Fruit fly (Drosophila melanogaster) whole organism, prepupa: ENCODE data around the gene msd1.

ENCODE experiments used
- CG10631 ChIP-seq: fragments of 200-800 bp; sonication (Bioruptor generic); optimal IDR thresholded peaks from 2 replicates; lab custom pipeline; 2016; ENCODE audit warnings: missing biosample characterization, missing genetic modification characterization
- CG11294 ChIP-seq: fragments of 200-800 bp; sonication (Bioruptor generic); IDR thresholded peaks from 2 replicates; pipeline ENCODE4 v1.3.6; 2022; ENCODE audit warnings: missing biosample characterization, missing genetic modification characterization
- CG11902 ChIP-seq: fragments of 200-800 bp; sonication (Bioruptor generic); optimal IDR thresholded peaks from 3 replicates; lab custom pipeline; 2016; ENCODE audit warnings: missing biosample characterization, missing genetic modification characterization
- CG15336 ChIP-seq: fragments of 200-800 bp; sonication (Bioruptor generic); IDR thresholded peaks from 2 replicates; pipeline ENCODE4 v1.3.6; 2022; ENCODE audit warnings: missing biosample characterization, missing genetic modification characterization
- CG1621 ChIP-seq: fragments of 200-800 bp; sonication (Bioruptor generic); optimal IDR thresholded peaks from 3 replicates; lab custom pipeline; 2018; ENCODE audit warnings: missing biosample characterization, mild to moderate bottlenecking, missing genetic modification characterization
- CG3032 ChIP-seq: fragments of 200-800 bp; optimal IDR thresholded peaks from 2 replicates; lab custom pipeline; 2019; ENCODE audit warnings: missing biosample characterization, mild to moderate bottlenecking, missing genetic modification characterization, moderate library complexity
- CG31627 ChIP-seq: fragments of 200-800 bp; sonication (Bioruptor generic); optimal IDR thresholded peaks from 3 replicates; lab custom pipeline; 2016; ENCODE audit warnings: missing biosample characterization, missing genetic modification characterization
- CG32006 ChIP-seq: fragments of 200-800 bp; sonication (Bioruptor generic); optimal IDR thresholded peaks from 3 replicates; lab custom pipeline; 2017; ENCODE audit warnings: missing biosample characterization, mild to moderate bottlenecking, missing genetic modification characterization
- CG3919 ChIP-seq: fragments of 200-800 bp; sonication (Bioruptor generic); optimal IDR thresholded peaks from 3 replicates; lab custom pipeline; 2016; ENCODE audit warnings: missing biosample characterization, missing genetic modification characterization
- CG4318 ChIP-seq: fragments of 200-800 bp; sonication (Bioruptor generic); optimal IDR thresholded peaks from 3 replicates; lab custom pipeline; 2017; ENCODE audit warnings: missing biosample characterization, mild to moderate bottlenecking, missing genetic modification characterization
- CG6163 ChIP-seq: fragments of 200-800 bp; sonication (Bioruptor generic); IDR thresholded peaks from 3 replicates; pipeline ENCODE4 v1.3.6; 2022; ENCODE audit warnings: missing biosample characterization, missing genetic modification characterization
- CG6792 ChIP-seq: fragments of 200-800 bp; sonication (Bioruptor generic); optimal IDR thresholded peaks from 3 replicates; lab custom pipeline; 2016; ENCODE audit warnings: missing biosample characterization, missing genetic modification characterization
- CG8119 ChIP-seq: fragments of 200-800 bp; sonication (Bioruptor generic); IDR thresholded peaks from 3 replicates; pipeline ENCODE4 v1.3.6; 2022; ENCODE audit warnings: missing biosample characterization, missing genetic modification characterization
- CG8319 ChIP-seq: fragments of 200-800 bp; sonication (Bioruptor generic); optimal IDR thresholded peaks from 3 replicates; lab custom pipeline; 2016; ENCODE audit warnings: missing biosample characterization, missing genetic modification characterization
- Eip75B ChIP-seq: fragments of 200-800 bp; sonication (Bioruptor generic); optimal IDR thresholded peaks from 3 replicates; lab custom pipeline; 2016; ENCODE audit warnings: missing biosample characterization, missing genetic modification characterization
- Eip78C ChIP-seq: fragments of 200-800 bp; sonication (Bioruptor generic); peaks from one replicate; lab custom pipeline; 2016; ENCODE audit warnings: missing biosample characterization, missing genetic modification characterization
- Eip93F ChIP-seq: fragments of 200-800 bp; sonication (Bioruptor generic); optimal IDR thresholded peaks from 2 replicates; lab custom pipeline; 2016; ENCODE audit warnings: missing biosample characterization, mild to moderate bottlenecking, missing genetic modification characterization
- Gug ChIP-seq: fragments of 200-800 bp; sonication (Bioruptor generic); IDR thresholded peaks from 2 replicates; pipeline ENCODE4 v1.3.6; 2022; ENCODE audit warnings: missing biosample characterization, missing genetic modification characterization
- Hr39 ChIP-seq: fragments of 200-800 bp; sonication (Bioruptor generic); optimal IDR thresholded peaks from 2 replicates; lab custom pipeline; 2016; ENCODE audit warnings: missing biosample characterization, missing genetic modification characterization
- Hr4 ChIP-seq: fragments of 200-800 bp; sonication (Bioruptor generic); optimal IDR thresholded peaks from 3 replicates; lab custom pipeline; 2016; ENCODE audit warnings: missing biosample characterization, missing genetic modification characterization
- OdsH ChIP-seq: fragments of 200-800 bp; sonication (Bioruptor generic); optimal IDR thresholded peaks from 3 replicates; lab custom pipeline; 2016; ENCODE audit warnings: missing biosample characterization, missing genetic modification characterization
- Smox ChIP-seq: fragments of 200-800 bp; sonication (Bioruptor generic); optimal IDR thresholded peaks from 3 replicates; lab custom pipeline; 2016; ENCODE audit warnings: missing biosample characterization, missing genetic modification characterization
- Sox15 ChIP-seq: fragments of 200-800 bp; sonication (Bioruptor generic); optimal IDR thresholded peaks from 3 replicates; lab custom pipeline; 2016; ENCODE audit warnings: missing biosample characterization, missing genetic modification characterization
- achi ChIP-seq: fragments of 200-800 bp; sonication (Bioruptor generic); optimal IDR thresholded peaks from 3 replicates; lab custom pipeline; 2016; ENCODE audit warnings: missing biosample characterization, missing genetic modification characterization
- acj6 ChIP-seq: fragments of 200-800 bp; sonication (Bioruptor generic); optimal IDR thresholded peaks from 3 replicates; lab custom pipeline; 2016; ENCODE audit warnings: missing biosample characterization, missing genetic modification characterization
- cyc ChIP-seq: fragments of 200-800 bp; sonication (Bioruptor generic); optimal IDR thresholded peaks from 3 replicates; lab custom pipeline; 2016; ENCODE audit warnings: missing biosample characterization, missing genetic modification characterization
- dac ChIP-seq: fragments of 200-800 bp; sonication (Bioruptor generic); optimal IDR thresholded peaks from 2 replicates; lab custom pipeline; 2017; ENCODE audit warnings: missing biosample characterization, mild to moderate bottlenecking, missing genetic modification characterization
- dsx ChIP-seq: fragments of 200-800 bp; optimal IDR thresholded peaks from 3 replicates; lab custom pipeline; 2019; ENCODE audit warnings: missing biosample characterization, mild to moderate bottlenecking, missing genetic modification characterization, moderate library complexity; ENCODE audit not compliant: poor library complexity, severe bottlenecking
- esn ChIP-seq: fragments of 200-800 bp; sonication (Bioruptor generic); optimal IDR thresholded peaks from 2 replicates; lab custom pipeline; 2016; ENCODE audit warnings: missing biosample characterization, mild to moderate bottlenecking, missing genetic modification characterization, moderate library complexity
- fd59A ChIP-seq: fragments of 200-800 bp; sonication (Bioruptor generic); optimal IDR thresholded peaks from 2 replicates; lab custom pipeline; 2017; ENCODE audit warnings: missing biosample characterization, mild to moderate bottlenecking, missing genetic modification characterization, missing genetic modification reagents
- fkh ChIP-seq: fragments of 200-800 bp; sonication (Bioruptor generic); optimal IDR thresholded peaks from 3 replicates; lab custom pipeline; 2017; ENCODE audit warnings: missing biosample characterization, mild to moderate bottlenecking, missing genetic modification characterization, moderate library complexity
- lz ChIP-seq: fragments of 200-800 bp; sonication (Bioruptor generic); optimal IDR thresholded peaks from 3 replicates; lab custom pipeline; 2016; ENCODE audit warnings: missing biosample characterization, missing genetic modification characterization
- salr ChIP-seq, 2 experiments: fragments of 200-800 bp; sonication (Bioruptor generic); optimal IDR thresholded peaks; 3 replicates each; lab custom pipeline; 2016 to 2018; ENCODE audit warnings: missing biosample characterization in 2 of 2, missing genetic modification characterization in 2 of 2, mild to moderate bottlenecking in 1 of 2
- ss ChIP-seq, 2 experiments: fragments of 200-800 bp; sonication (Bioruptor generic); optimal IDR thresholded peaks; 2 replicates in 1 of 2; 3 replicates in 1 of 2; lab custom pipeline; 2017 to 2018; ENCODE audit warnings: mild to moderate bottlenecking in 2 of 2, missing biosample characterization in 2 of 2, missing genetic modification characterization in 2 of 2, moderate library complexity in 1 of 2
- svp ChIP-seq: fragments of 200-800 bp; sonication (Bioruptor generic); peaks from one replicate; lab custom pipeline; 2016; ENCODE audit warnings: missing biosample characterization, missing genetic modification characterization
- topi ChIP-seq: fragments of 200-800 bp; sonication (Bioruptor generic); optimal IDR thresholded peaks from 3 replicates; lab custom pipeline; 2016; ENCODE audit warnings: missing biosample characterization, missing genetic modification characterization
- vri ChIP-seq: fragments of 200-800 bp; sonication (Bioruptor generic); optimal IDR thresholded peaks from 3 replicates; lab custom pipeline; 2016; ENCODE audit warnings: missing biosample characterization, mild to moderate bottlenecking, missing genetic modification characterization

Gene msd1

dm6 chr3L:1352065-1352464 lies 20.5 kb downstream of the msd1 start (continued):
- no peak for TF ChIP-seq Sox15 (GFP tag; lab: Kevin White, UChicago)
- no peak for TF ChIP-seq CG8119
- peak; percentile 49 for TF ChIP-seq achi (GFP tag; lab: Kevin White, UChicago)
- TF ChIP-seq fkh (GFP tag; lab: Kevin White, UChicago), result no peak
- no peak for TF ChIP-seq CG3032 (tag; lab: Kevin White, UChicago)
- no peak for TF ChIP-seq CG11294 (GFP tag; lab: Robert Waterston, UW)
- no peak for TF ChIP-seq CG8319
- TF ChIP-seq CG4318, result no peak
- peak; percentile 24 for TF ChIP-seq OdsH (GFP tag; lab: Kevin White, UChicago)
- TF ChIP-seq CG10631 (GFP tag; lab: Kevin White, UChicago), result no peak
- peak; percentile 46 for TF ChIP-seq lz (GFP tag; lab: Kevin White, UChicago)
- TF ChIP-seq CG6792 (GFP tag; lab: Kevin White, UChicago), result no peak
- TF ChIP-seq salr (GFP tag; optimal IDR thresholded peaks at IDR 0.05; lab: Kevin White, UChicago), result peak in 1 of 2 experiments; percentile 28
- TF ChIP-seq esn (GFP tag; lab: Kevin White, UChicago), result peak; percentile 49
- no peak for TF ChIP-seq dac (GFP tag; lab: Kevin White, UChicago)
- no peak for TF ChIP-seq Eip93F (GFP tag; lab: Kevin White, UChicago)
- peak; percentile 77 for TF ChIP-seq svp (GFP tag; lab: Kevin White, UChicago)
- peak; percentile 45 for TF ChIP-seq Hr39 (GFP tag; lab: Kevin White, UChicago)
- peak; percentile 36 for TF ChIP-seq topi (GFP tag; lab: Kevin White, UChicago)
- no peak for TF ChIP-seq CG1621
- TF ChIP-seq CG11902 (GFP tag; lab: Kevin White, UChicago), result no peak
- no peak for TF ChIP-seq Gug (GFP tag; lab: Robert Waterston, UW)
- peak; percentile 6 for TF ChIP-seq dsx (GFP tag; lab: Kevin White, UChicago)
- TF ChIP-seq CG3919 (GFP tag; lab: Kevin White, UChicago), result peak; percentile 34
- no peak for TF ChIP-seq fd59A (GFP tag; lab: Kevin White, UChicago)
- peak; percentile 21 for TF ChIP-seq acj6
- TF ChIP-seq ss (GFP tag; optimal IDR thresholded peaks at IDR 0.05; lab: Kevin White, UChicago), result no peak
- TF ChIP-seq cyc (GFP tag; lab: Kevin White, UChicago), result peak; percentile 42
- peak; percentile 1 for TF ChIP-seq vri (GFP tag; lab: Kevin White, UChicago)
- no peak for TF ChIP-seq Eip75B (GFP tag; lab: Kevin White, UChicago)
- no peak for TF ChIP-seq Hr4 (GFP tag; lab: Kevin White, UChicago)
- TF ChIP-seq CG6163 (GFP tag; lab: Robert Waterston, UW), result no peak
- no peak for TF ChIP-seq CG32006 (GFP tag; lab: Kevin White, UChicago)
- peak; percentile 19; the same call in 1 of the 2 replicates for TF ChIP-seq CG15336 (GFP tag; lab: Robert Waterston, UW)
- peak; percentile 43 for TF ChIP-seq CG31627 (GFP tag; lab: Kevin White, UChicago)

- TF ChIP-seq Smox (GFP tag; lab: Kevin White, UChicago), result no peak
Measured at dm6 chr3L:1354214-1354613, 22.7 kb downstream of the msd1 start.

dm6 chr3L:1358338-1358737 lies 26.8 kb downstream of the msd1 start:
- TF ChIP-seq Hr4 (GFP tag; lab: Kevin White, UChicago) (no peak), svp (GFP tag; lab: Kevin White, UChicago) (peak; percentile 41), CG6163 (GFP tag; lab: Robert Waterston, UW) (0 out of 3 replicates have a peak, but pooled peaks have one; percentile 45), CG3919 (GFP tag; lab: Kevin White, UChicago) (peak; percentile 8), Eip78C (GFP tag; lab: Kevin White, UChicago) (peak; percentile 38), CG11902 (GFP tag; lab: Kevin White, UChicago) (no peak)
